Worm (Caenorhabditis elegans): ENCODE measurements around the gene sphr-1.

ce11 chrV:9218214-9218613 lies 26.8 kb downstream of the sphr-1 start:
- TF ChIP-seq T22C8.4 (GFP tag; IDR thresholded peaks at IDR 0.05) (no peak), med-1 (GFP tag; optimal IDR thresholded peaks at IDR 0.05; ENCODE audit: insufficient read depth) (no peak), ztf-29 (GFP tag; IDR thresholded peaks at IDR 0.05) (no peak), ztf-23 (GFP tag; IDR thresholded peaks at IDR 0.05) (no peak), cog-1 (tag; optimal IDR thresholded peaks at IDR 0.05) (no peak), flt-1 (GFP tag; IDR thresholded peaks at IDR 0.05) (no peak), klf-2 (GFP tag; conservative IDR thresholded peaks at IDR 0.05) (no peak), tab-1 (GFP tag; IDR thresholded peaks at IDR 0.05) (no peak), ref-1 (GFP tag; conservative IDR thresholded peaks at IDR 0.05) (no peak)

Measured in whole organism, midembryonic.